Worm (Caenorhabditis elegans) whole organism, mixed stage, embryonic: ENCODE data around the gene W07G4.5.

Experiments used
- ces-1 ChIP-seq: fragments of 150-350 bp; optimal IDR thresholded peaks from 2 replicates; lab custom pipeline; 2014; ENCODE audit warnings: missing biosample characterization, missing genetic modification reagents, missing genetic modification characterization
- drap-1 ChIP-seq: fragments of 200-800 bp; sonication (Bioruptor generic); optimal IDR thresholded peaks from 3 replicates; lab custom pipeline; 2018; ENCODE audit warnings: mild to moderate bottlenecking, missing genetic modification characterization, missing compliant biosample characterization
- nhr-28 ChIP-seq: fragments of 150-350 bp; optimal IDR thresholded peaks from 2 replicates; lab custom pipeline; 2014; ENCODE audit warnings: missing biosample characterization, missing genetic modification characterization
- nhr-76 ChIP-seq: sonication (generic microtip); optimal IDR thresholded peaks from 2 replicates; lab custom pipeline; 2017; ENCODE audit warnings: missing biosample characterization, missing genetic modification characterization
- sptf-1 ChIP-seq: sonication (generic microtip); optimal IDR thresholded peaks from 2 replicates; lab custom pipeline; 2017; ENCODE audit warnings: mild to moderate bottlenecking, missing genetic modification characterization, moderate library complexity, missing compliant biosample characterization
- unc-120 ChIP-seq: sonication (generic microtip); optimal IDR thresholded peaks from 2 replicates; lab custom pipeline; 2017; ENCODE audit warnings: missing genetic modification characterization, missing compliant biosample characterization; ENCODE audit not compliant: poor library complexity, severe bottlenecking

ce11 chrV:13022265-13022664, 25.5 kb upstream of the W07G4.5 start:
- TF ChIP-seq unc-120 (tag; lab: Kevin White, UChicago) (no peak), drap-1 (GFP tag; lab: Kevin White, UChicago) (no peak), nhr-76 (tag; lab: Kevin White, UChicago) (no peak), nhr-28 (tag; lab: Kevin White, UChicago) (no peak), sptf-1 (no peak), ces-1 (GFP tag; lab: Kevin White, UChicago) (peak; percentile 91)
